Fruit fly (Drosophila melanogaster) whole organism: Measurements from ENCODE around the gene Jon66Cii.

ENCODE experiments used
- CG8478 ChIP-seq: fragments of >200 bp; optimal IDR thresholded peaks from 2 replicates; lab custom pipeline; 2018; ENCODE audit warnings: inconsistent platforms
- usp ChIP-seq: fragments of >200 bp; optimal IDR thresholded peaks from 2 replicates; lab custom pipeline; 2017; ENCODE audit warnings: missing biosample characterization, missing genetic modification characterization, mixed read lengths

dm6 chr3L:8440771-8441549 lies 47.5 kb upstream of the Jon66Cii start:
- TF ChIP-seq CG8478 (lab: Kevin White, UChicago) (no peak), usp (no peak)
